Fruit fly (Drosophila melanogaster) Kc167 (cell line): ENCODE results near the gene TfIIB.

Source experiments
- Myc ChIP-seq: fragments of >200 bp; optimal IDR thresholded peaks from 2 replicates; lab custom pipeline; 2017; ENCODE audit warnings: missing external identifiers
- Sin3A ChIP-seq: fragments of >200 bp; optimal IDR thresholded peaks from 2 replicates; lab custom pipeline; 2018; ENCODE audit warnings: missing external identifiers
- h ChIP-seq: fragments of >200 bp; optimal IDR thresholded peaks from 3 replicates; lab custom pipeline; 2018; ENCODE audit warnings: missing external identifiers
- insv ChIP-seq: fragments of >200 bp; optimal IDR thresholded peaks from 3 replicates; lab custom pipeline; 2018; ENCODE audit warnings: missing external identifiers
- psq ChIP-seq: fragments of >200 bp; optimal IDR thresholded peaks from 2 replicates; lab custom pipeline; 2017; ENCODE audit warnings: missing external identifiers
- ttk ChIP-seq: sonication (Bioruptor generic); optimal IDR thresholded peaks from 2 replicates; lab custom pipeline; 2017; ENCODE audit warnings: missing external identifiers

dm6 chr2L:10395035-10395434, 36.1 kb upstream of the TfIIB start:
- TF ChIP-seq h (no peak), Myc (no peak), ttk (lab: Kevin White, UChicago) (no peak), insv (lab: Kevin White, UChicago) (no peak), Sin3A (lab: Kevin White, UChicago) (no peak), psq (no peak)
